Worm (Caenorhabditis elegans): Measurements from ENCODE around the gene C06E1.11.

ce11 chrIII:8580802-8581201, 35.7 kb downstream of the C06E1.11 start, which contains the start of gene doxa-1:
- no peak for TF ChIP-seq him-1 (tag; optimal IDR thresholded peaks at IDR 0.05)
- no peak for TF ChIP-seq W03F9.2 (tag; optimal IDR thresholded peaks at IDR 0.05)
- no peak for TF ChIP-seq dao-5 (tag; optimal IDR thresholded peaks at IDR 0.05)
